Fruit fly (Drosophila melanogaster) whole organism, prepupa: Measurements from ENCODE around the gene amos.

Experiments
- CG10631 ChIP-seq: fragments of 200-800 bp; sonication (Bioruptor generic); optimal IDR thresholded peaks from 2 replicates; lab custom pipeline; 2016; ENCODE audit warnings: missing biosample characterization, missing genetic modification characterization
- CG31627 ChIP-seq: fragments of 200-800 bp; sonication (Bioruptor generic); optimal IDR thresholded peaks from 3 replicates; lab custom pipeline; 2016; ENCODE audit warnings: missing biosample characterization, missing genetic modification characterization
- CG34406 ChIP-seq: fragments of 200-800 bp; sonication (Bioruptor generic); optimal IDR thresholded peaks from 3 replicates; lab custom pipeline; 2016; ENCODE audit warnings: missing biosample characterization, missing genetic modification characterization
- CG4318 ChIP-seq: fragments of 200-800 bp; sonication (Bioruptor generic); optimal IDR thresholded peaks from 3 replicates; lab custom pipeline; 2017; ENCODE audit warnings: missing biosample characterization, mild to moderate bottlenecking, missing genetic modification characterization
- CG6808 ChIP-seq: fragments of 200-800 bp; sonication (Bioruptor generic); optimal IDR thresholded peaks from 3 replicates; lab custom pipeline; 2017; ENCODE audit warnings: missing biosample characterization, missing genetic modification characterization, mild to moderate bottlenecking, moderate library complexity, missing genetic modification reagents
- CG7368 ChIP-seq: fragments of 200-800 bp; sonication (Bioruptor generic); optimal IDR thresholded peaks from 3 replicates; lab custom pipeline; 2016; ENCODE audit warnings: missing biosample characterization, missing genetic modification characterization
- Eip75B ChIP-seq: fragments of 200-800 bp; sonication (Bioruptor generic); optimal IDR thresholded peaks from 3 replicates; lab custom pipeline; 2016; ENCODE audit warnings: missing biosample characterization, missing genetic modification characterization
- OdsH ChIP-seq: fragments of 200-800 bp; sonication (Bioruptor generic); optimal IDR thresholded peaks from 3 replicates; lab custom pipeline; 2016; ENCODE audit warnings: missing biosample characterization, missing genetic modification characterization
- achi ChIP-seq: fragments of 200-800 bp; sonication (Bioruptor generic); optimal IDR thresholded peaks from 3 replicates; lab custom pipeline; 2016; ENCODE audit warnings: missing biosample characterization, missing genetic modification characterization
- salr ChIP-seq, 2 experiments: fragments of 200-800 bp; sonication (Bioruptor generic); optimal IDR thresholded peaks; 3 replicates each; lab custom pipeline; 2016 to 2018; ENCODE audit warnings: missing biosample characterization in 2 of 2, missing genetic modification characterization in 2 of 2, mild to moderate bottlenecking in 1 of 2
- topi ChIP-seq: fragments of 200-800 bp; sonication (Bioruptor generic); optimal IDR thresholded peaks from 3 replicates; lab custom pipeline; 2016; ENCODE audit warnings: missing biosample characterization, missing genetic modification characterization

dm6 chr2L:18590942-18591257 lies 5.8 kb downstream of the amos start:
- TF ChIP-seq achi (GFP tag; lab: Kevin White, UChicago) (no peak), salr (GFP tag; optimal IDR thresholded peaks at IDR 0.05; lab: Kevin White, UChicago) (no peak), CG4318 (no peak), topi (GFP tag; lab: Kevin White, UChicago) (no peak), Eip75B (GFP tag; lab: Kevin White, UChicago) (no peak), CG7368 (GFP tag; lab: Kevin White, UChicago) (no peak), CG10631 (GFP tag; lab: Kevin White, UChicago) (no peak), CG31627 (GFP tag; lab: Kevin White, UChicago) (no peak), OdsH (no peak), CG6808 (no peak), CG34406 (no peak)
